Worm (Caenorhabditis elegans) whole organism, early embryonic: ENCODE data around the gene R02F11.1.

Experiments used
- B0310.2 ChIP-seq: sonication (generic microtip); optimal IDR thresholded peaks from 2 replicates; lab custom pipeline; 2016; ENCODE audit warnings: mild to moderate bottlenecking, missing genetic modification characterization, missing compliant biosample characterization
- F13C5.2 ChIP-seq: sonication (generic microtip); optimal IDR thresholded peaks from 2 replicates; lab custom pipeline; 2017; ENCODE audit warnings: mild to moderate bottlenecking, missing genetic modification characterization, inconsistent platforms, missing compliant biosample characterization
- aly-1 ChIP-seq: sonication (generic microtip); optimal IDR thresholded peaks from 2 replicates; lab custom pipeline; 2016; ENCODE audit warnings: missing genetic modification characterization, missing compliant biosample characterization
- ama-1 ChIP-seq: fragments of 150-350 bp; optimal IDR thresholded peaks from 2 replicates; lab custom pipeline; 2014
- ceh-13 ChIP-seq: fragments of 200-800 bp; sonication (Bioruptor generic); optimal IDR thresholded peaks from 2 replicates; lab custom pipeline; 2018; ENCODE audit warnings: mild to moderate bottlenecking, missing genetic modification characterization, missing compliant biosample characterization
- ceh-36 ChIP-seq: sonication (generic microtip); optimal IDR thresholded peaks from 2 replicates; lab custom pipeline; 2016; ENCODE audit warnings: missing genetic modification characterization, inconsistent platforms, missing compliant biosample characterization
- ets-7 ChIP-seq: sonication (generic microtip); optimal IDR thresholded peaks from 2 replicates; lab custom pipeline; 2016; ENCODE audit warnings: missing genotype, missing genetic modification characterization, missing compliant biosample characterization
- flt-1 ChIP-seq: fragments of 200-800 bp; sonication (Bioruptor generic); IDR thresholded peaks from 2 replicates; pipeline ENCODE4 v1.3.6; 2022; ENCODE audit warnings: missing genetic modification characterization, missing compliant biosample characterization
- hmbx-1 ChIP-seq: sonication (generic microtip); optimal IDR thresholded peaks from 2 replicates; lab custom pipeline; 2016; ENCODE audit warnings: mild to moderate bottlenecking, missing genetic modification characterization, missing compliant biosample characterization
- hmg-4 ChIP-seq: fragments of 200-800 bp; sonication (Bioruptor generic); optimal IDR thresholded peaks from 2 replicates; lab custom pipeline; 2018; ENCODE audit warnings: mild to moderate bottlenecking, missing genetic modification characterization, missing compliant biosample characterization
- hnd-1 ChIP-seq: sonication (generic microtip); optimal IDR thresholded peaks from 2 replicates; lab custom pipeline; 2016; ENCODE audit warnings: missing genetic modification characterization, missing compliant biosample characterization
- pes-1 ChIP-seq: fragments of 200-800 bp; sonication (Bioruptor generic); IDR thresholded peaks from 2 replicates; pipeline ENCODE4 v1.3.6; 2022; ENCODE audit warnings: missing genetic modification reagents, missing genetic modification characterization, missing compliant biosample characterization
- scrt-1 ChIP-seq: fragments of 200-800 bp; sonication (Bioruptor generic); IDR thresholded peaks from 2 replicates; pipeline ENCODE4 v1.3.6; 2022; ENCODE audit warnings: missing genetic modification characterization, missing compliant biosample characterization
- sea-1 ChIP-seq: fragments of 200-800 bp; sonication (Bioruptor generic); conservative IDR thresholded peaks from 2 replicates; pipeline ENCODE4 v1.3.6; 2022; ENCODE audit warnings: missing genetic modification characterization, missing compliant biosample characterization
- tbx-11 ChIP-seq: fragments of 200-800 bp; sonication (Bioruptor generic); IDR thresholded peaks from 2 replicates; pipeline ENCODE4 v1.3.6; 2022; ENCODE audit warnings: missing genetic modification characterization, missing compliant biosample characterization
- tbx-37 ChIP-seq: fragments of 200-800 bp; sonication (Bioruptor generic); conservative IDR thresholded peaks from 2 replicates; pipeline ENCODE4 v1.3.6; 2022; ENCODE audit warnings: missing genetic modification reagents, missing genetic modification characterization, missing compliant biosample characterization
- tra-4 ChIP-seq: sonication (generic microtip); optimal IDR thresholded peaks from 2 replicates; lab custom pipeline; 2017; ENCODE audit warnings: missing genetic modification characterization, missing compliant biosample characterization

R02F11.1 gene

DNA sequence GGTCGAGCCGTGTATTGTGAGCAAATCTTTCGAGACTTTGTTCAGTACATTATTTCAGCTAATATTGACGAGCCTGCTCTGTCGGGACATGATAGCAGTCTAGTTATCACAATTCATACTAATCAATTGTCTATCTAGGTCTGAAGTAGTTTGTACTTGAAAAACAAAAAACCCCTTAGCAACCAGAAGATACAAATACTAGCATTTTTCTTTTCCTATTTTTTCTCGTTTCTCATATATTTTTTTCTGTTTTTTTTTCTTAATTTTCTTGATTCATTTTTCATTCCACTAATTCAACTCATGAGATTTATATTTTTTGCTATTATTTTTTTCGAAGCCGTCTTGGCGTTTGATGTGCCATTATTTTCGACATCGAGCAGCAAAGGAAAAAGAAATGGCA lies 13.7 kb upstream of the R02F11.1 start, which contains the start of gene R02F11.9:
R02F11.9 (plus strand) TSS at position 301 of the 400 bp plus-strand sequence.
- TF ChIP-seq aly-1 = no peak
- TF ChIP-seq flt-1 (GFP tag; lab: Robert Waterston, UW) = no peak
- no peak for TF ChIP-seq ceh-36 (tag; lab: Kevin White, UChicago)
- TF ChIP-seq F13C5.2 (tag; lab: Kevin White, UChicago) = no peak
- no peak for TF ChIP-seq hmg-4
- no peak for TF ChIP-seq scrt-1
- TF ChIP-seq ama-1 (lab: Kevin White, UChicago) = no peak
- TF ChIP-seq B0310.2 (tag; lab: Kevin White, UChicago) = no peak
- TF ChIP-seq tra-4 = no peak
- no peak for TF ChIP-seq sea-1
- no peak for TF ChIP-seq ets-7 (tag; lab: Kevin White, UChicago)
- no peak for TF ChIP-seq hmbx-1 (tag; lab: Kevin White, UChicago)
- TF ChIP-seq tbx-11 = no peak

DNA sequence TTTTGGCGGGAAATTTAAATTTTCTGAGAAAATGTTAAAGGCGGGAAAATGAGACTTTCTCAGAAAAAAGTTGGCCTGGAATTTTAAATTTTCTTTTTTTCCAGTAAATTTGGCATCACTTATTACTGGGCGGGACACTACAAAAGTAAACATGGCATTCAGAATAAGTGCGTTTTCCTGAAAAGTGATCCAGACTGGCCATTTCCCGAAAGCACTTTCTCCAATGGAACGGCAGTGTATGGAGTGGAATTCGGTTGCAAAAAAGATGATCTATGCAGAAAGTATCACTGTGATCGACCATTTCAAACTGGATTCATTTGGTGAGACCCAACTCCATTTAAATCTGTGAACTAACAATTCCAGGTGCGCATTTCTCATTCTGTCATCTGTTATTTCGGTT lies 13.1 kb upstream of the R02F11.1 start:
- TF ChIP-seq flt-1 (GFP tag; lab: Robert Waterston, UW) = no peak

DNA sequence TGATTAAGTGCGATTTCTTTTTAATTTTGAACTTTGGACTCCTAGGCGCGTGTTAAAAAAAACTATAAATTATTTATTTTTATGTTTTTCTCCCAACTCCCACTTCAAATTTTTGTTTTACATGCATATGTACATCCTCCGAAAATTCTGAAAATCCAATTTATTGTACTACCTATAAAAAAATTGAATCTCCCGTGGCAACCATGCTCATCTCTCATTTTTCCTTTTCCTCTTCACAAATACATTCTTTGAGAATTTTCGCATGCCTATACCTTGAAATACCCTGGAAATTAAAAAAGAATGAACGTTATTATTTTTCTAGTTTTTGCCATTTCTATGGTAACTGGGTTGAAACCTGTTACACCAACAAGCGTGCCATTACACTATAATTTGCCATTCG lies 12.1 kb upstream of the R02F11.1 start, which contains the start of gene R02F11.10:
R02F11.10 (plus strand) TSS at position 301 of the 400 bp plus-strand sequence.
- TF ChIP-seq ama-1 (lab: Kevin White, UChicago) = no peak
- TF ChIP-seq scrt-1 = no peak
- no peak for TF ChIP-seq tbx-37 (GFP tag; lab: Robert Waterston, UW)

DNA sequence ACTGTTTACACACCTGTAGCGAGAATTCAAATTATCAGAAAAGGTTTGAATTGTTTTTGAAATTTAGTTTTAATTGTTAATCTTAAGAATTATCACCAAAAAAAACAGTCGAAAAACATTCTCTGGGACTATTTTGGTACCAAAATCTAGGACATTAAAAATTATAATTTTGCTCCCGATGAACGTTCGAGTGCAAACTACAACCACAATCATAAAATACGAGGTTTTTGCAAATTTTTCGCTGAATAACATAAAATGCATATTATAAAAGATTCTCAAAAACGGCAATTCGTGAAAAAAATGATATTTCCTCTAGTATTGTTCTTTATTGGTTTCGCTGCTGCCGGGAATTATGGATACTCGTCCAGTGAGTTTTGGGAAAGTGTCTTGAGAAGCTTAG lies 10.5 kb upstream of the R02F11.1 start, which contains the start of gene R02F11.12:
R02F11.12 (plus strand) TSS at position 301 of the 400 bp plus-strand sequence.
- TF ChIP-seq tbx-37 (GFP tag; lab: Robert Waterston, UW) (no peak), F13C5.2 (tag; lab: Kevin White, UChicago) (no peak), ceh-36 (tag; lab: Kevin White, UChicago) (no peak), B0310.2 (tag; lab: Kevin White, UChicago) (no peak), hmbx-1 (tag; lab: Kevin White, UChicago) (no peak), ceh-13 (GFP tag; lab: Kevin White, UChicago) (no peak), ets-7 (tag; lab: Kevin White, UChicago) (no peak), aly-1 (no peak), flt-1 (GFP tag; lab: Robert Waterston, UW) (no peak), tra-4 (no peak), hnd-1 (tag; lab: Kevin White, UChicago) (no peak), hmg-4 (no peak), tbx-11 (no peak), scrt-1 (no peak), ama-1 (lab: Kevin White, UChicago) (no peak), pes-1 (no peak)

DNA sequence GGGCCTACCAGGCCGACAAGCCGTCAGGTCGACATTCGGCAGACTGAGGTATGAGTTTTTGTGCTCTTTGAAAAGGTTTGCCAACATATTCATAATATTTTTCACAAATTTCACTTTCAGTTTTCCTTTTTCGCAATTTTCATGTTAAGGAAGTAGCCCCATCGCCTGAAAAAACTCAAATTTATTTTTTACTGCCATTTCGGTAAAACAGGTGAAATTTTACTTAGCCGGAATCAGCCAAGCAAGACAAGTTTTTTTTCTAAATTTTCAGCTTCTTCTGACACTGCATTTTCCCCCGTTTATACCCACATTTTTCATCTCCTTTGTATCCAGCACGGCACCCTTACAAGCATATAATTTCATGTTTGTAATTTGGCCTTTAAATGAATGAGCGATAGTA lies 9.3 kb upstream of the R02F11.1 start, which contains the start of gene R02F11.11:
R02F11.11 (plus strand) TSS at position 301 of the 400 bp plus-strand sequence.
- TF ChIP-seq hnd-1 (tag; lab: Kevin White, UChicago) (no peak), sea-1 (no peak), tbx-11 (no peak), flt-1 (GFP tag; lab: Robert Waterston, UW) (no peak), tbx-37 (GFP tag; lab: Robert Waterston, UW) (no peak)

DNA sequence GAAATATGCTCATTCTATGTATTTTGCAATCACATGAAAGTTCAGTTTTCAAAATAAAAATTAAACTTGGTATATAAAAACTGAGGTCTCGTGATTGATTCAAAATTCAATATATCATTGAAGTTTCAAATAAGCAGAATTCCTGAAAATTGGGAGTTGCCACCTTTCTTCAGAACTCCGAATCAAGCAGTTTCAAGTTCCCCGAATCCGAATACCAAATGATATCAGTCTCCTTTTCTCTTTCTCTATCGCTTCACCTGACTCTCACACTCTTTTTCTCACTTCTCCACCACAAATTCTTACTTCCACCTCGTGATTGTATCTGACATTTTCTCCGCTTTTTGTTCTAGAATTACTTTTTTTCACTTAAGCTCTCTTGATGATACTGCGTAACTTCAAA lies 6.6 kb upstream of the R02F11.1 start, which contains the start of gene R02F11.2:
R02F11.2 (plus strand) TSS at position 292 of the 400 bp plus-strand sequence.
- TF ChIP-seq sea-1 = no peak
- TF ChIP-seq F13C5.2 (tag; lab: Kevin White, UChicago) = no peak
- no peak for TF ChIP-seq scrt-1
- no peak for TF ChIP-seq tbx-11
- TF ChIP-seq ceh-13 (GFP tag; lab: Kevin White, UChicago) = no peak
- TF ChIP-seq hmbx-1 (tag; lab: Kevin White, UChicago) = no peak
- no peak for TF ChIP-seq flt-1 (GFP tag; lab: Robert Waterston, UW)
- no peak for TF ChIP-seq pes-1
- TF ChIP-seq ama-1 (lab: Kevin White, UChicago) = no peak

DNA sequence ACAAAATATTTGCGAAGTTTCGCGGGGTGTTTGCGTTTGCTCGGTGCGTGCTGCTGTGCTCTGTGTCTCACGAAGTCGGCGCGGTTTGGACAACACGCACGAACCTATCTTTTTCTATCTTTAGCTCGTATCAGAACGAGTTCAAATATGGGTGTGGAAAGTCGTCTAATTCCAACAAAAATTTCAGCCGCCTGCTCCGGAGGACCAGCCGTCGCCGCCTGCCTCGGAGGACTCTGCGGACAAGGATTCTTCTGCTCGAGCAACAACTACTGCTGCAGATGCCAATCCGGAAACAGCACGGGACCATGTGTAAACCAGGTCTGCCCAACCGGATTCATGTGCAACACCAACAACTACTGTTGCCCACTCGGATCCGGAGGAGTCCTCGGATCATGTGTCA lies 1.0 kb downstream of the R02F11.1 start:
- TF ChIP-seq ets-7 (tag; lab: Kevin White, UChicago) = no peak
- no peak for TF ChIP-seq ceh-13 (GFP tag; lab: Kevin White, UChicago)
- TF ChIP-seq ceh-36 (tag; lab: Kevin White, UChicago) = no peak
- TF ChIP-seq aly-1 = no peak
- no peak for TF ChIP-seq ama-1 (lab: Kevin White, UChicago)
- TF ChIP-seq hmbx-1 (tag; lab: Kevin White, UChicago) = no peak
- TF ChIP-seq flt-1 (GFP tag; lab: Robert Waterston, UW) = no peak
- TF ChIP-seq B0310.2 (tag; lab: Kevin White, UChicago) = no peak
- TF ChIP-seq hnd-1 (tag; lab: Kevin White, UChicago) = no peak
- TF ChIP-seq sea-1 = no peak
- no peak for TF ChIP-seq tbx-11
- TF ChIP-seq scrt-1 = no peak
- no peak for TF ChIP-seq tbx-37 (GFP tag; lab: Robert Waterston, UW)

DNA sequence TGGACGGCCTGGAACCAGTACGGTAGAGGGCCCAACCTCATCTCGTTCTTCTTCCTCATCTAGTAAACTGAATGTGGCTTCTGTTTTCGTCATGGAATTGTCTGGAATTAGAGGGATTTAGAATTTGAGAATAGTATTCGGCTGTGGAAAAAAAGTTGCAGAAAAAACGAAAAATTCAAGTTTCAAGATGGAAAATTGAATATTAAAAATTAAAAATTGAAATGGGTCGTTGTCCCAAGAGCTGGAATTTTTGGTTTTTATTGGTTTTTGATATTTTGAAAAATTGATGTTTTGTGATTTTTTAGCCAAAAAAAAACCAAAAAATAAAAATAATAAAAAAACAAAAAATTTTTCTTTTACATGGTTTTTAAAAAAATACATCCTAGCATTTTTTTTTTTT lies 5.0 kb downstream of the R02F11.1 start, which contains the start of gene R02F11.3:
R02F11.3 (minus strand) TSS at position 101 of the 400 bp plus-strand sequence.
- no peak for TF ChIP-seq ama-1 (lab: Kevin White, UChicago)
- TF ChIP-seq tra-4 = no peak
- TF ChIP-seq tbx-11 = no peak
- no peak for TF ChIP-seq pes-1
- TF ChIP-seq ets-7 (tag; lab: Kevin White, UChicago) = no peak
- TF ChIP-seq hnd-1 (tag; lab: Kevin White, UChicago) = no peak
- no peak for TF ChIP-seq scrt-1
- no peak for TF ChIP-seq sea-1
- TF ChIP-seq ceh-13 (GFP tag; lab: Kevin White, UChicago) = no peak
- TF ChIP-seq hmg-4 = no peak
- TF ChIP-seq hmbx-1 (tag; lab: Kevin White, UChicago) = no peak
- no peak for TF ChIP-seq flt-1 (GFP tag; lab: Robert Waterston, UW)
- no peak for TF ChIP-seq ceh-36 (tag; lab: Kevin White, UChicago)
- TF ChIP-seq tbx-37 (GFP tag; lab: Robert Waterston, UW) = no peak
- no peak for TF ChIP-seq aly-1
- no peak for TF ChIP-seq B0310.2 (tag; lab: Kevin White, UChicago)
- no peak for TF ChIP-seq F13C5.2 (tag; lab: Kevin White, UChicago)
